Fruit fly (Drosophila melanogaster) whole organism, embryonic: Measurements from ENCODE around the gene GluRIIE.

Experiments used
- CG13894 ChIP-seq: fragments of 200-800 bp; sonication (Bioruptor generic); optimal IDR thresholded peaks from 3 replicates; lab custom pipeline; 2018; ENCODE audit warnings: missing biosample characterization, mild to moderate bottlenecking, missing genetic modification characterization, moderate library complexity
- CkIIα-i1 ChIP-seq: fragments of 200-800 bp; sonication (Bioruptor generic); IDR thresholded peaks from 2 replicates; pipeline ENCODE4 v1.3.6; 2022; ENCODE audit warnings: missing biosample characterization, missing genetic modification characterization
- Lpt ChIP-seq: fragments of >200 bp; optimal IDR thresholded peaks from 2 replicates; lab custom pipeline; 2018; ENCODE audit warnings: missing biosample characterization, missing genetic modification characterization
- Ssrp ChIP-seq: fragments of 200-800 bp; sonication (Bioruptor generic); optimal IDR thresholded peaks from 2 replicates; lab custom pipeline; 2018; ENCODE audit warnings: missing biosample characterization, mild to moderate bottlenecking, missing genetic modification characterization, moderate library complexity
- crc ChIP-seq: fragments of 200-800 bp; sonication (Bioruptor generic); optimal IDR thresholded peaks from 2 replicates; lab custom pipeline; 2016; ENCODE audit warnings: missing biosample characterization, missing genetic modification characterization
- gfzf ChIP-seq: fragments of 200-800 bp; sonication (Bioruptor generic); optimal IDR thresholded peaks from 2 replicates; lab custom pipeline; 2016; ENCODE audit warnings: missing biosample characterization, mild to moderate bottlenecking, missing genetic modification characterization, moderate library complexity
- lola ChIP-seq, 3 experiments: fragments of >200 bp in 2 of 3; fragments of 200-800 bp in 1 of 3; sonication (Bioruptor generic) in 1 of 3; optimal IDR thresholded peaks; 2 replicates each; lab custom pipeline; 2017 to 2019; ENCODE audit warnings: missing biosample characterization in 3 of 3, missing genetic modification characterization in 3 of 3, mild to moderate bottlenecking in 1 of 3, moderate library complexity in 1 of 3
- tll ChIP-seq, 2 experiments: fragments of 200-800 bp in 1 of 2; fragments of >200 bp in 1 of 2; sonication (Bioruptor generic) in 1 of 2; optimal IDR thresholded peaks; 2 replicates each; lab custom pipeline; 2017 to 2019; ENCODE audit warnings: missing biosample characterization in 2 of 2, missing genetic modification characterization in 2 of 2, mild to moderate bottlenecking in 1 of 2, moderate library complexity in 1 of 2

DNA sequence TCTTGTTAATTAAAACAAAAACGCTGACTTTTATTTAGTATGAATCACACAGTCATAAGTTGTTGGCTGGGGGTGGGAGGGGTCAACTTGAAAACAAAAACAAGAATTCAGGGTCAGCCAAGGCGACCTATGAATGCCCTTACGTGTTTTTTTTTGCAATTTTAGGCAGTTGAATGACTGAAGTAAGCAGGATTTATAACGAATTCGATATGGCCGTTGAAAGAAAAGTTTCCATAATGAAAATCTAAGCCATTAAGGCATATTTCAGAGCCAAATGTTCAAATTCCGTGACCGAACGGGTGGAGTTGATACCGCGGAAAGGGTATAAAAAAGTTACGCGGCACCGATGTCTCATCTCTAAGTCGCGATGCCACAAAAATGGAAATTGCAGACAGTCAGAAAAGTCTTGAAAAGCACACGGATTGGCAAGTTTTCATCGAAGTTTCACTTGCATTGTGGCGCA is 14.5 kb downstream of the GluRIIE start:
- no peak for TF ChIP-seq CkIIα-i1 (GFP tag; lab: Robert Waterston, UW)
- peak; percentile 57 for TF ChIP-seq Ssrp (tag; lab: Kevin White, UChicago)
- no peak for TF ChIP-seq Lpt (GFP tag; lab: Kevin White, UChicago)
- TF ChIP-seq lola (GFP tag; optimal IDR thresholded peaks at IDR 0.05; lab: Kevin White, UChicago): no peak
- TF ChIP-seq tll (GFP tag; optimal IDR thresholded peaks at IDR 0.05; lab: Kevin White, UChicago): no peak
- TF ChIP-seq CG13894 (tag; lab: Kevin White, UChicago): no peak
- TF ChIP-seq crc (GFP tag; lab: Kevin White, UChicago): peak; percentile 58
- no peak for TF ChIP-seq gfzf
